Worm (Caenorhabditis elegans) whole organism, L4/young adult: Measurements from ENCODE around the gene rab-33.

Experiments
- W03F9.2 ChIP-seq: fragments of 150-350 bp; optimal IDR thresholded peaks from 2 replicates; lab custom pipeline; 2014; ENCODE audit warnings: missing biosample characterization, missing genetic modification characterization
- dao-5 ChIP-seq: sonication (generic microtip); optimal IDR thresholded peaks from 2 replicates; lab custom pipeline; 2016; ENCODE audit warnings: missing genotype, missing genetic modification characterization, moderate library complexity, missing compliant biosample characterization
- him-1 ChIP-seq: sonication (generic microtip); optimal IDR thresholded peaks from 2 replicates; lab custom pipeline; 2016; ENCODE audit warnings: missing genotype, missing genetic modification reagents, missing genetic modification characterization, missing compliant biosample characterization

DNA sequence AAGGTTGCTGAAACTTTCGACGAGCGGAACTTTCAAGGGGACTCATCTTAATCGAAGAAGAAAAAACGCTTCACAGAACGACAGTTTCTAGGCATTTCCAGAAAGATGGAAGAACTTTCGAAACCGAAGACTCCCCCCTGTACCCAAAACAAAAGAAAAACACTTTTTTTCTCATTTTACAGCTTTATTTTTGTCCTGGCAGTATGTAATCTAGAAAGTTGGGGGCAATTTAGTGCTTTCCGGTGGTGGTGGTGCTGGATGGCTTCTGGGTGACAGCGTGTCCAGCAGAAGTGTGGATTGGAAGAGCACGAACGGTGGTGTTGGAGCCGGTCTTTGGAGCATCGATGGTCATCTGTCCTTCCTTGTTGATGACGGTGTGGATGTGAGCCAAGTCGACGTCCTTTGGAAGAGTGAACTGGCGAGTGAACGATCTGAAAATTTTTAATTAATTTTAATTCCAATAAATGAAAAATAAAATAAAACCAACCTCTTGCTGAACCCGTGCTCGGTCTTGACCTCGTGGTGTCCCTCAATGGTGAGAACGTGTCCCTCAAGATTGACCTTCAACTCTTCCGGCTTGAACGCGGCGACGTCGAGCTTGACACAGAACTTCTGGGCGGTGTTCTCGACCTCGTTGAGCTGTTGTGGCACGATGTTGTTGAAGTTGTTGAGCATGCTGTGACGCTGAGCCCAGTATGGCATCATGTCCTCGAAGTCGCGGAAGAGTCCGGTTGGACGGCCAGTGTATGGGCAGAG lies 2.5 kb upstream of the rab-33 start:
- no peak for TF ChIP-seq him-1 (tag; lab: Kevin White, UChicago)
- TF ChIP-seq dao-5 (tag; lab: Kevin White, UChicago) = peak; percentile 18
- TF ChIP-seq W03F9.2 (tag; lab: Kevin White, UChicago) = no peak
